Fruit fly (Drosophila melanogaster) whole organism, embryonic: Measurements from ENCODE around the gene Mis12.

Experiments used
- Adf1 ChIP-seq: fragments of 200-800 bp; sonication (Bioruptor generic); IDR thresholded peaks from 2 replicates; pipeline ENCODE4 v1.3.6; 2022; ENCODE audit warnings: missing biosample characterization, missing genetic modification characterization
- B-H2 ChIP-seq: fragments of 200-800 bp; sonication (Bioruptor generic); optimal IDR thresholded peaks from 2 replicates; lab custom pipeline; 2018; ENCODE audit warnings: missing biosample characterization, mild to moderate bottlenecking, missing genetic modification characterization
- BEAF-32 ChIP-seq: fragments of 200-800 bp; sonication (Bioruptor generic); optimal IDR thresholded peaks from 3 replicates; lab custom pipeline; 2017; ENCODE audit warnings: missing biosample characterization, missing genetic modification characterization, mild to moderate bottlenecking, moderate library complexity, missing genetic modification reagents
- CG10366 ChIP-seq: fragments of 200-800 bp; sonication (Bioruptor generic); IDR thresholded peaks from 2 replicates; pipeline ENCODE4 v1.3.6; 2022; ENCODE audit warnings: missing biosample characterization, missing genetic modification characterization
- CG10543 ChIP-seq: fragments of 200-800 bp; sonication (Bioruptor generic); optimal IDR thresholded peaks from 3 replicates; lab custom pipeline; 2017; ENCODE audit warnings: missing biosample characterization, mild to moderate bottlenecking, missing genetic modification characterization, moderate library complexity
- CG12391 ChIP-seq: fragments of 200-800 bp; sonication (Bioruptor generic); optimal IDR thresholded peaks from 3 replicates; lab custom pipeline; 2018; ENCODE audit warnings: missing biosample characterization, mild to moderate bottlenecking, missing genetic modification characterization, moderate library complexity
- CG13296 ChIP-seq: fragments of 200-800 bp; sonication (Bioruptor generic); optimal IDR thresholded peaks from 3 replicates; lab custom pipeline; 2018; ENCODE audit warnings: missing biosample characterization, mild to moderate bottlenecking, missing genetic modification characterization
- CG1602 ChIP-seq: fragments of 200-800 bp; sonication (Bioruptor generic); optimal IDR thresholded peaks from 3 replicates; lab custom pipeline; 2016; ENCODE audit warnings: missing biosample characterization, missing genetic modification characterization
- CG1603 ChIP-seq: fragments of 200-800 bp; sonication (Bioruptor generic); optimal IDR thresholded peaks from 2 replicates; lab custom pipeline; 2019; ENCODE audit warnings: missing biosample characterization, mild to moderate bottlenecking, missing genetic modification characterization, moderate library complexity
- CG1647 ChIP-seq: fragments of 200-800 bp; sonication (Bioruptor generic); optimal IDR thresholded peaks from 3 replicates; lab custom pipeline; 2016; ENCODE audit warnings: missing biosample characterization, missing genetic modification characterization
- CG17385 ChIP-seq: fragments of 200-800 bp; sonication (Bioruptor generic); optimal IDR thresholded peaks from 3 replicates; lab custom pipeline; 2018; ENCODE audit warnings: missing biosample characterization, mild to moderate bottlenecking, missing genetic modification characterization
- CG17802 ChIP-seq: fragments of 200-800 bp; sonication (Bioruptor generic); optimal IDR thresholded peaks from 2 replicates; lab custom pipeline; 2018; ENCODE audit warnings: missing biosample characterization, mild to moderate bottlenecking, missing genetic modification characterization, moderate library complexity
- CG1832 ChIP-seq: fragments of 200-800 bp; sonication (Bioruptor generic); optimal IDR thresholded peaks from 2 replicates; lab custom pipeline; 2017; ENCODE audit warnings: missing biosample characterization, mild to moderate bottlenecking, missing genetic modification characterization, inconsistent platforms
- CG2202 ChIP-seq: fragments of 200-800 bp; sonication (Bioruptor generic); optimal IDR thresholded peaks from 2 replicates; lab custom pipeline; 2018; ENCODE audit warnings: missing biosample characterization, mild to moderate bottlenecking, missing genetic modification characterization
- CG3065 ChIP-seq: fragments of 200-800 bp; sonication (Bioruptor generic); optimal IDR thresholded peaks from 2 replicates; lab custom pipeline; 2016; ENCODE audit warnings: missing biosample characterization, missing genetic modification characterization
- CG34224 ChIP-seq: fragments of 200-800 bp; sonication (Bioruptor generic); IDR thresholded peaks from 3 replicates; pipeline ENCODE4 v1.3.6; 2022; ENCODE audit warnings: missing biosample characterization, missing genetic modification characterization; ENCODE audit not compliant: partially characterized antibody
- CG34376 ChIP-seq: fragments of 200-800 bp; sonication (Bioruptor generic); optimal IDR thresholded peaks from 2 replicates; lab custom pipeline; 2018; ENCODE audit warnings: missing biosample characterization, mild to moderate bottlenecking, missing genetic modification characterization
- CG3838 ChIP-seq: fragments of 200-800 bp; sonication (Bioruptor generic); optimal IDR thresholded peaks from 3 replicates; lab custom pipeline; 2016; ENCODE audit warnings: missing biosample characterization, missing genetic modification characterization
- CG3847 ChIP-seq: fragments of 200-800 bp; sonication (Bioruptor generic); IDR thresholded peaks from 2 replicates; pipeline ENCODE4 v1.3.6; 2022; ENCODE audit warnings: missing biosample characterization, missing genetic modification characterization
- CG4707 ChIP-seq: fragments of 200-800 bp; sonication (Bioruptor generic); optimal IDR thresholded peaks from 2 replicates; lab custom pipeline; 2018; ENCODE audit warnings: missing biosample characterization, mild to moderate bottlenecking, missing genetic modification characterization, moderate library complexity
- CG4854 ChIP-seq: fragments of 200-800 bp; sonication (Bioruptor generic); optimal IDR thresholded peaks from 2 replicates; lab custom pipeline; 2016; ENCODE audit warnings: missing biosample characterization, missing genetic modification characterization, inconsistent platforms
- CG5953 ChIP-seq: fragments of 200-800 bp; sonication (Bioruptor generic); IDR thresholded peaks from 2 replicates; pipeline ENCODE4 v1.3.6; 2022; ENCODE audit warnings: missing biosample characterization, missing genetic modification characterization
- CG6683 ChIP-seq: fragments of 200-800 bp; sonication (Bioruptor generic); optimal IDR thresholded peaks from 2 replicates; lab custom pipeline; 2017; ENCODE audit warnings: missing biosample characterization, mild to moderate bottlenecking, missing genetic modification characterization, missing genetic modification reagents
- CG6689 ChIP-seq: fragments of 200-800 bp; sonication (Bioruptor generic); IDR thresholded peaks from 2 replicates; pipeline ENCODE4 v1.3.6; 2022; ENCODE audit warnings: missing biosample characterization, missing genetic modification characterization
- Dp ChIP-seq: fragments of 200-800 bp; sonication (Bioruptor generic); optimal IDR thresholded peaks from 2 replicates; lab custom pipeline; 2018; ENCODE audit warnings: missing biosample characterization, mild to moderate bottlenecking, missing genetic modification characterization, moderate library complexity
- Ets97D ChIP-seq: fragments of 200-800 bp; sonication (Bioruptor generic); optimal IDR thresholded peaks from 3 replicates; lab custom pipeline; 2016; ENCODE audit warnings: missing biosample characterization, missing genetic modification characterization
- Fer2 ChIP-seq: fragments of 200-800 bp; sonication (Bioruptor generic); optimal IDR thresholded peaks from 2 replicates; lab custom pipeline; 2018; ENCODE audit warnings: missing biosample characterization, mild to moderate bottlenecking, missing genetic modification characterization, moderate library complexity
- Kr ChIP-seq: fragments of 200-800 bp; sonication (Bioruptor generic); optimal IDR thresholded peaks from 2 replicates; lab custom pipeline; 2017; ENCODE audit warnings: missing biosample characterization, mild to moderate bottlenecking, missing genetic modification characterization
- Mad ChIP-seq: fragments of 200-800 bp; sonication (Bioruptor generic); optimal IDR thresholded peaks from 2 replicates; lab custom pipeline; 2016; ENCODE audit warnings: missing biosample characterization, missing genetic modification characterization
- Mrtf ChIP-seq: fragments of 200-800 bp; sonication (Bioruptor generic); IDR thresholded peaks from 3 replicates; pipeline ENCODE4 v1.3.6; 2022; ENCODE audit warnings: missing biosample characterization, missing genetic modification characterization
- Nf-YC ChIP-seq: fragments of 200-800 bp; optimal IDR thresholded peaks from 3 replicates; lab custom pipeline; 2019; ENCODE audit warnings: missing biosample characterization, mild to moderate bottlenecking, missing genetic modification characterization, moderate library complexity
- Spps ChIP-seq: fragments of 200-800 bp; sonication (Bioruptor generic); optimal IDR thresholded peaks from 2 replicates; lab custom pipeline; 2018; ENCODE audit warnings: missing biosample characterization, mild to moderate bottlenecking, missing genetic modification characterization
- Sry-δ ChIP-seq: fragments of 200-800 bp; sonication (Bioruptor generic); optimal IDR thresholded peaks from 2 replicates; lab custom pipeline; 2016; ENCODE audit warnings: missing biosample characterization, missing genetic modification characterization
- Stat92E ChIP-seq, 3 experiments: fragments of >200 bp in 2 of 3; fragments of 200-800 bp in 1 of 3; sonication (Bioruptor generic) in 1 of 3; optimal IDR thresholded peaks; 2 replicates each; lab custom pipeline; 2017 to 2019; ENCODE audit warnings: missing biosample characterization in 3 of 3, missing genetic modification characterization in 3 of 3, mild to moderate bottlenecking in 1 of 3, moderate library complexity in 1 of 3
- Usf ChIP-seq: fragments of 200-800 bp; sonication (Bioruptor generic); optimal IDR thresholded peaks from 2 replicates; lab custom pipeline; 2017; ENCODE audit warnings: missing genotype, missing biosample characterization, missing genetic modification characterization
- ac ChIP-seq: fragments of 200-800 bp; sonication (Bioruptor generic); optimal IDR thresholded peaks from 3 replicates; lab custom pipeline; 2017; ENCODE audit warnings: missing biosample characterization, mild to moderate bottlenecking, missing genetic modification characterization
- caup ChIP-seq: fragments of 200-800 bp; sonication (Bioruptor generic); optimal IDR thresholded peaks from 3 replicates; lab custom pipeline; 2017; ENCODE audit warnings: missing biosample characterization, mild to moderate bottlenecking, missing genetic modification characterization, moderate library complexity; ENCODE audit not compliant: severe bottlenecking
- crc ChIP-seq: fragments of 200-800 bp; sonication (Bioruptor generic); optimal IDR thresholded peaks from 2 replicates; lab custom pipeline; 2016; ENCODE audit warnings: missing biosample characterization, missing genetic modification characterization
- fd64A ChIP-seq: fragments of 200-800 bp; sonication (Bioruptor generic); optimal IDR thresholded peaks from 3 replicates; lab custom pipeline; 2018; ENCODE audit warnings: missing biosample characterization, mild to moderate bottlenecking, missing genetic modification characterization
- gcm ChIP-seq: fragments of 200-800 bp; sonication (Bioruptor generic); optimal IDR thresholded peaks from 2 replicates; lab custom pipeline; 2019; ENCODE audit warnings: missing biosample characterization, mild to moderate bottlenecking, missing genetic modification characterization, moderate library complexity
- insv ChIP-seq, 2 experiments: fragments of 200-800 bp; sonication (Bioruptor generic); optimal IDR thresholded peaks; 3 replicates each; lab custom pipeline; 2016 to 2018; ENCODE audit warnings: missing biosample characterization in 2 of 2, missing genetic modification characterization in 2 of 2
- lab ChIP-seq: fragments of 200-800 bp; sonication (Bioruptor generic); optimal IDR thresholded peaks from 3 replicates; lab custom pipeline; 2017; ENCODE audit warnings: missing biosample characterization, missing genetic modification characterization, mild to moderate bottlenecking, moderate library complexity, missing genetic modification reagents
- lilli ChIP-seq: fragments of 200-800 bp; sonication (Bioruptor generic); optimal IDR thresholded peaks from 3 replicates; lab custom pipeline; 2016; ENCODE audit warnings: missing biosample characterization, missing genetic modification characterization
- pan ChIP-seq, 4 experiments: fragments of >200 bp in 3 of 4; fragments of 200-800 bp in 1 of 4; sonication (Bioruptor generic) in 1 of 4; optimal IDR thresholded peaks in 3 of 4; IDR thresholded peaks in 1 of 4; 2 replicates each; pipeline versions ENCODE4 v1.3.6 to Lab custom; 2017 to 2022; ENCODE audit warnings: missing biosample characterization in 2 of 4, missing genetic modification characterization in 2 of 4, mixed read lengths in 1 of 4
- pfk ChIP-seq: fragments of 200-800 bp; sonication (Bioruptor generic); optimal IDR thresholded peaks from 2 replicates; lab custom pipeline; 2018; ENCODE audit warnings: missing biosample characterization, mild to moderate bottlenecking, missing genetic modification characterization, moderate library complexity
- ranshi ChIP-seq: fragments of 200-800 bp; sonication (Bioruptor generic); IDR thresholded peaks from 2 replicates; pipeline ENCODE4 v1.3.6; 2022; ENCODE audit warnings: missing biosample characterization, missing genetic modification characterization
- scrt ChIP-seq: fragments of 200-800 bp; sonication (Bioruptor generic); optimal IDR thresholded peaks from 2 replicates; lab custom pipeline; 2018; ENCODE audit warnings: missing biosample characterization, mild to moderate bottlenecking, missing genetic modification characterization, moderate library complexity
- seq ChIP-seq: fragments of 200-800 bp; sonication (Bioruptor generic); IDR thresholded peaks from 2 replicates; pipeline ENCODE4 v1.3.6; 2022; ENCODE audit warnings: missing biosample characterization, missing genetic modification characterization

The Mis12 gene

dm6 chr3L:6964488-6965152, 4.2 kb downstream of the Mis12 start, which contains the start of gene sgl (continued):
- TF ChIP-seq Nf-YC (tag; lab: Kevin White, UChicago) = peak; percentile 100
- TF ChIP-seq scrt = peak; percentile 53
- TF ChIP-seq CG4707 (GFP tag; lab: Kevin White, UChicago) = peak; percentile 3
- TF ChIP-seq Kr (GFP tag; lab: Kevin White, UChicago) = no peak
- no peak for TF ChIP-seq lab (GFP tag; lab: Kevin White, UChicago)
- TF ChIP-seq pan (optimal IDR thresholded peaks at IDR 0.05; lab: Kevin White, UChicago) = no peak
- TF ChIP-seq pan (GFP tag; optimal IDR thresholded peaks at IDR 0.05 in 1 of 2, IDR thresholded peaks at IDR 0.05 in 1 of 2) = peak in 1 of 2 experiments; percentile 48
- TF ChIP-seq CG3847 = no peak
- TF ChIP-seq BEAF-32 (GFP tag; lab: Kevin White, UChicago) = peak; percentile 38
- peak; percentile 50 for TF ChIP-seq CG6683 (GFP tag; lab: Kevin White, UChicago)
- peak; percentile 62 for TF ChIP-seq Mad (GFP tag; lab: Kevin White, UChicago)
- no peak for TF ChIP-seq crc (GFP tag; lab: Kevin White, UChicago)
- no peak for TF ChIP-seq CG3065 (GFP tag; lab: Kevin White, UChicago)
- peak; percentile 41 to 93 for TF ChIP-seq insv (GFP tag; optimal IDR thresholded peaks at IDR 0.05; lab: Kevin White, UChicago)
- peak; percentile 1 for TF ChIP-seq CG4854
- TF ChIP-seq CG3838 (GFP tag; lab: Kevin White, UChicago) = peak; percentile 7
- TF ChIP-seq gcm = peak; percentile 56
- peak; percentile 7; the same call in 1 of the 2 replicates for TF ChIP-seq seq (GFP tag; lab: Robert Waterston, UW)
- no peak for TF ChIP-seq CG2202 (tag; lab: Kevin White, UChicago)
- peak; percentile 13 for TF ChIP-seq Sry-δ (GFP tag; lab: Kevin White, UChicago)
- peak; percentile 28; the same call in 1 of the 2 replicates for TF ChIP-seq CG6689 (GFP tag; lab: Robert Waterston, UW)
- TF ChIP-seq B-H2 (GFP tag; lab: Kevin White, UChicago) = peak; percentile 74
- TF ChIP-seq lilli = peak; percentile 20
- peak; percentile 66 for TF ChIP-seq Dp
- no peak for TF ChIP-seq CG13296 (GFP tag; lab: Kevin White, UChicago)
- no peak for TF ChIP-seq Mrtf (GFP tag; lab: Robert Waterston, UW)
- peak; percentile 48 for TF ChIP-seq CG12391 (tag; lab: Kevin White, UChicago)
- TF ChIP-seq ranshi (GFP tag; lab: Robert Waterston, UW) = no peak
- peak; percentile 95 for TF ChIP-seq CG17385 (GFP tag; lab: Kevin White, UChicago)
- peak in 1 of 3 experiments; percentile 74 for TF ChIP-seq Stat92E (GFP tag; optimal IDR thresholded peaks at IDR 0.05; lab: Kevin White, UChicago)
- no peak for TF ChIP-seq fd64A
- TF ChIP-seq Usf (GFP tag; lab: Kevin White, UChicago) = no peak
- TF ChIP-seq CG1832 (GFP tag; lab: Kevin White, UChicago) = no peak
- TF ChIP-seq Spps (tag; lab: Kevin White, UChicago) = no peak
- TF ChIP-seq ac (GFP tag; lab: Kevin White, UChicago) = no peak
- TF ChIP-seq CG10366 (GFP tag; lab: Robert Waterston, UW) = no peak
- TF ChIP-seq CG17802 (tag; lab: Kevin White, UChicago) = no peak
- TF ChIP-seq Fer2 (tag; lab: Kevin White, UChicago) = no peak
- peak; percentile 5 for TF ChIP-seq CG1647 (GFP tag; lab: Kevin White, UChicago)
- no peak for TF ChIP-seq CG1602 (GFP tag; lab: Kevin White, UChicago)
- TF ChIP-seq Ets97D (GFP tag; lab: Kevin White, UChicago) = peak; percentile 52
- peak; percentile 60 for TF ChIP-seq caup
- 0 out of 2 replicates have a peak, but pooled peaks have one; percentile 37 for TF ChIP-seq CG5953 (GFP tag; lab: Robert Waterston, UW)
- TF ChIP-seq pfk (GFP tag; lab: Kevin White, UChicago) = peak; percentile 26
- peak; percentile 89 for TF ChIP-seq CG10543 (GFP tag; lab: Kevin White, UChicago)
- TF ChIP-seq CG34224 = peak; percentile 72; the same call in 2 of the 3 replicates
- TF ChIP-seq CG1603 = peak; percentile 38
- TF ChIP-seq Adf1 = peak; percentile 60; the same call in 1 of the 2 replicates
- peak; percentile 77 for TF ChIP-seq CG34376 (GFP tag; lab: Kevin White, UChicago)
